Worm (Caenorhabditis elegans): ENCODE results near the gene T28A11.18.

ce11 chrV:3218604-3219003 is 49.2 kb downstream of the T28A11.18 start:
- TF ChIP-seq B0035.1 (tag; optimal IDR thresholded peaks at IDR 0.05) (no peak), sptf-2 (GFP tag; optimal IDR thresholded peaks at IDR 0.05) (no peak), F55B11.4 (tag; optimal IDR thresholded peaks at IDR 0.05; ENCODE audit: borderline replicate concordance, insufficient read depth) (no peak), nhr-120 (GFP tag; IDR thresholded peaks at IDR 0.05) (no peak), bed-1 (GFP tag; IDR thresholded peaks at IDR 0.05) (no peak)

All from whole organism, young adult.